Worm (Caenorhabditis elegans) whole organism, dauer: ENCODE results near the gene M176.11.

Source experiments
- unc-62 ChIP-seq: sonication (generic microtip); optimal IDR thresholded peaks from 2 replicates; lab custom pipeline; 2017; ENCODE audit warnings: missing biosample characterization, missing genetic modification reagents, missing genetic modification characterization

The M176.11 gene

ce11 chrII:9411497-9411896, 10.6 kb upstream of the M176.11 start, which contains the start of gene M176.9:
Gene M176.9 (minus strand): TSS chrII:9411597.
- TF ChIP-seq unc-62: no peak

DNA sequence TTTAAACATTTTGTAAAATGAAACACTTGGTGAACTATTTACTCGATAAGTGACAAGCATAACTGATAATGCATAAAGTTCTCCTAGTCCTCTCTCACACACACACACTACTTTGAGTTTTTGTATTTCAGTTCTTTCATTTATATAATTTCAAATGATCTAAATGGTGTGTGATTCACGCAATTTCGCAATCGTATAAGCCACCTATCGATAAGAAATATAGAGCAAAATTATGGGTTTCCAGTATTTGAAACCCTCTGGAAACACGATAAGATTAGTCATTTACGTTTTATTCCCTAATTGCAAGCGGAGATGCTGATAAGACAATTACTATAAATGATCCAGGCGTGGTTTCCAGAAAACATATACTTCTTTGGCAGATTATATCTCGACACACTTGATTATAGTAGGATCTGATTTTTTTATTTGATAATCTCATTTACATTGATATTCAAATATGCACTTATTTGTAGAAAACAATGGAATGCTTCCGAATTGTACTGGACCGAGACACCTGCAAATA, 9.9 kb upstream of the M176.11 start, which contains the start of gene arrd-3:
TSS of gene arrd-3 (plus strand) at position 473 of the 523 bp plus-strand sequence.
- TF ChIP-seq unc-62: no peak

DNA sequence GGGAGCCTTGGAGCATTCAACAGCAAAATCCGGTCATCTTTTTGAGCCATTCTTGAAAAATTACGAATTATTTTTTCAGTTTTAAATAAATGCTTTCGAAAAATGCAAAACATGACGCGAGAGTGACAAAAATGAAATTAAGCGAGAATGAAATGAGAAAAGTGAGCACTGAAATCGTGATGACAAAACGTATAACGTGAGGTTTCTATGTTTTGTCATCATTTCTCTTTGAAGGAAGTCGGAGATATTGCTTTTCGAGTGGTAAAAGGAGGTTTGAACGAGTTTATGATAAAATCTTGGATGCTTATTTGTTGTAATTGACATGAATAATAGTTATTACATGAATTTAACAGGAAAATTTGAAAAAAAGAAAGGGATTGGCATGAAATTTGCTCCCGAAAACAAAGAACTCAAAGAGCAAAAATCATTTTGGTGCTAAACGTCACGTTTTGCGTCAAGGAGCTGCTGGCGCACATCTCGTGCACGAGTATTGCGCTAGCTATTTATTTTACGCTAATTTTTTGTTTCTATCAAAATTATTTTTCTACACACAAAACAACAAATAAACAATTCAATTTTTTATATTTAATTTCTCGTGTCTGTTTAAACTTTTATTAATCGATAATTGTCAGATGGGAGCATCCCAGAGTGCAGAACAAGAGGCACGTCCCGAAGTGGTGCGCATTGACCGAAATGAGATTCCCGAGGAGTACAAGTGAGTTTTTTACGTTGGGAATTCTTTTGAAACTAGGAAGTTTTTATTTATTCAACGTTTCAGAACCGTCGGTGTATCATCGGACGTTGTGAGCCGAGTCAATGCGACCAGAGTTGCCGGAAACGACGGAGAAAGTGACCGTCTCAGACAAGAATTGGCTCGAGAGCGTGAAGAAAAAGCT, 5.4 kb upstream of the M176.11 start, which contains the start of the genes gss-1 and chch-3:
TSS of gene gss-1 (minus strand) at position 51 of the 896 bp plus-strand sequence.
TSS of gene chch-3 (plus strand) at position 633 of the 896 bp plus-strand sequence.
- no peak for TF ChIP-seq unc-62

ce11 chrII:9418065-9418567, 4.0 kb upstream of the M176.11 start, which contains the start of the genes M176.4 and M176.16:
Gene M176.4 (plus strand): TSS chrII:9418365.
Gene M176.16 (plus strand): TSS chrII:9418517.
- no peak for TF ChIP-seq unc-62

DNA sequence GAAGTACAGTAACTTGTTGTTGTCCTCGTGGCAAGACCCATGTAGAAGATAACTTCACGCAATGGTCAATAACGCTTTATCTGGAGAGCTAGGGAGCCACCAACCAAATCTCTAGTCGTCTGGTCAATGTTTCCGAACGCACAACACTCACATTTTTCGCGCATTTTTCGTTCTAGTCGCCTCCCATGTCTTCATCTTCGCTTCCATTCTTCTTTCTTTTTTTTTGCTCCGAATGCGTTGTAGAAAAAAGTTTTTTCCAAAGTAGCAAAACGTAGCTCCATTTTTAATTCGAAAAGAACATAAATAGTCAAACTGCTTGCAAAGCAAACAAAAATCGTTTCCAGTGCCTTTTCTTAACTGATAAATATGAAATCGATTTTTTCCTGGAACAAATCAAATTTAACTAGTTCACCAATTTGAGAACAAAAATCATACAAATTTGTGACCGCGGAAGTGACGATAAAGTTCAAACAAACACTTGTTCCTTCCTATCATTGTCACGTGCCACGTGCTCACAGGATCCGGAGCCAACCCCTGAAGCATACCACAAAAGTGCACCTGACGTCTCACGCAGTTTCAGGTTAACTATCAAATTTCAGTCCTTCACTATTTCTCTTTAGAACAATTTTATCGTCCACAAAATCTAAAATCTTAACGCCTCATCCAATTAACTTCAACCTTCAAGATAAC, 3.1 kb upstream of the M176.11 start:
- no peak for TF ChIP-seq unc-62

ce11 chrII:9426076-9426475, 4.0 kb downstream of the M176.11 start, which contains the start of gene M176.10:
Gene M176.10 (minus strand): TSS chrII:9426176.
- no peak for TF ChIP-seq unc-62

- no peak for TF ChIP-seq unc-62
These were observed 5.6 kb downstream of the M176.11 start, which contains the start of gene M176.5 for ce11 chrII:9427644-9428043. Gene M176.5 (minus strand): TSS chrII:9427744.

ce11 chrII:9431119-9431518, 9.1 kb downstream of the M176.11 start:
- no peak for TF ChIP-seq unc-62

DNA sequence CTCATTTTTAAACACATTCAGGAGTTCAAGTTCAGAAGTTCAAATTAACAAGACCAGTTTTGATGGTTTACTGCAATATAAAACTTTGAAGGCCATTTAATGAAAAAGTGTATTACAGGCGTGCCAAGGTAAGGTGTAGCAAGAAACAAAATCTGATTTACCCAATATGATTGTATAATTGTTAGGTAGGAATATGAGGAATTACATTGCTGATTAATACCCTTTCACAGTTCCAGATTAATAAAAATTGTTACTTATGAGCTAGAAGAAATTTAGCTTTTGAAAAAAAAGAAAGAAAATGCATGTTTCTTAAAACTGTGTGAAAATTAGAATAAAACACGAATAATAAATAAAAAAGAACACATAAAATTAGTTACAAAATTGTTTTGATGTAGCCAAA, 11.5 kb downstream of the M176.11 start, which contains the start of gene kin-15:
TSS of gene kin-15 (minus strand) at position 101 of the 400 bp plus-strand sequence.
- TF ChIP-seq unc-62: no peak

- TF ChIP-seq unc-62: no peak
These were observed 13.9 kb downstream of the M176.11 start, which contains the start of gene kin-16 for ce11 chrII:9436009-9436408. Gene kin-16 (minus strand): TSS chrII:9436109.

- TF ChIP-seq unc-62: no peak
These were observed 16.2 kb downstream of the M176.11 start, which contains the start of gene chil-13 for ce11 chrII:9438227-9438626. Gene chil-13 (minus strand): TSS chrII:9438327.

DNA sequence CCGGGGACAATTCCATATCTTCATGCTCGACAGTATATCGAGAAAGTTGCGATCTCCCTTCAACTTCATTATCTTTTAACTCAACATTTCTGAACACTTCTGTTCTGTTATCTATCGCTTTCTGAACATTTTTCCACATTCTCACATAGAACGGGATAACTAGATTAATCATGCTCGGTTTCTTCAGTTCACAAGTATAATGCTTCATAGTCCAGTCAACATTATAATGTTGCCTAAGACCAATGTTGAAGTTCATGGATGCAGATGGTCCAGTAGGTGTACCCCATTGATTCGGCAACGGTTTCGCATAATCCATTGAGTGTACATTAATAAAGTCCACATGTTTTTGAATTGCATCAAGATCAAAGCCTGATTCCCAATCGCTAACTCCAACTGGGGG, 16.8 kb downstream of the M176.11 start:
- TF ChIP-seq unc-62: no peak

DNA sequence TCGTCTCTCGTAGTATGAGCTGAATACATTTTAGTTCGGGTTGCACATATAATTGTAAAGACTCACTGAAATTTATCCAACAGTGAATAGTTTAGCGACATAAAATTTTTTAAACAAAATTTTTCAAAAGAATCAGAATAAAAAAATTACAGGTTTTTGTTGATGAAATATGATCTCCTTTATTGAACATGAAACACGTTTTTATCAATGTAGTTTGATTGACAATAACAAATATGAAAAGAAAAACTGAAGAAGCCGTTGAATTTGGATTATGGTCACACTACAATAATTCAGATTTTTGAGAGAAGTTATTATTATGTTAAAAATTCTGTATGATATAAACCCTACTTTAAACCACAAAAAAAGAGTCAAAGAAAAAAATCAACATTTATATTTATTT, 18.0 kb downstream of the M176.11 start, which contains the start of gene chil-17:
TSS of gene chil-17 (minus strand) at position 101 of the 400 bp plus-strand sequence.
- TF ChIP-seq unc-62: no peak

- no peak for TF ChIP-seq unc-62
These were observed 19.8 kb downstream of the M176.11 start, which contains the start of gene chil-16 for ce11 chrII:9441838-9442237. Gene chil-16 (minus strand): TSS chrII:9441938.

- TF ChIP-seq unc-62: no peak
These were observed 21.5 kb downstream of the M176.11 start, which contains the start of gene chil-15 for ce11 chrII:9443522-9443921. Gene chil-15 (minus strand): TSS chrII:9443622.

DNA sequence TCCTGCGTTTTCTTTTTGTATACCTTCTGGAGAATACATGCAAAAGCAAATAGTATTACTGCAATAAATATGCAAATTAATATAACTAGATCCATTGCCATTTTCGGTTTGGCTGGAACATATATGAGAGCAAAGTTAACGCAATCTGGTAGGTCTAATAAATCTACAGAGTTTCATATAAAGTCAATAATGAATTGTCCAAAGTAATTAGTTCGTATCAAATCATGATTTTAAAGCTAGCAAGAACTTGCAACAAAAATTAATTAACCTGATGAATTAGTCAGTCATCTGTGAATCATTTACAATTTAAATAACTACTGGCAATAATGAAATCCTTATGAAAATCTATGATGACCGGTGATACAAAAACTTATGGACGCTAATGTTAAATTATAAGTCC, 23.3 kb downstream of the M176.11 start, which contains the start of gene R09D1.13:
TSS of gene R09D1.13 (minus strand) at position 101 of the 400 bp plus-strand sequence.
- TF ChIP-seq unc-62: no peak
